Fruit fly (Drosophila melanogaster) whole organism: ENCODE data around the gene GCS2beta.

Source experiments
- CG8478 ChIP-seq: fragments of >200 bp; optimal IDR thresholded peaks from 2 replicates; lab custom pipeline; 2018; ENCODE audit warnings: inconsistent platforms
- Dll ChIP-seq: fragments of >200 bp; optimal IDR thresholded peaks from 2 replicates; lab custom pipeline; 2017
- EcR ChIP-seq, 2 experiments: fragments of >200 bp; optimal IDR thresholded peaks; 2 replicates each; lab custom pipeline; 2017; ENCODE audit warnings: missing biosample characterization in 2 of 2, missing genetic modification characterization in 2 of 2, missing genetic modification reagents in 2 of 2
- pan ChIP-seq: fragments of >200 bp; optimal IDR thresholded peaks from 2 replicates; lab custom pipeline; 2017
- psq ChIP-seq: fragments of >200 bp; optimal IDR thresholded peaks from 2 replicates; lab custom pipeline; 2017
- usp ChIP-seq: fragments of >200 bp; optimal IDR thresholded peaks from 2 replicates; lab custom pipeline; 2017; ENCODE audit warnings: missing biosample characterization, missing genetic modification characterization, mixed read lengths

DNA sequence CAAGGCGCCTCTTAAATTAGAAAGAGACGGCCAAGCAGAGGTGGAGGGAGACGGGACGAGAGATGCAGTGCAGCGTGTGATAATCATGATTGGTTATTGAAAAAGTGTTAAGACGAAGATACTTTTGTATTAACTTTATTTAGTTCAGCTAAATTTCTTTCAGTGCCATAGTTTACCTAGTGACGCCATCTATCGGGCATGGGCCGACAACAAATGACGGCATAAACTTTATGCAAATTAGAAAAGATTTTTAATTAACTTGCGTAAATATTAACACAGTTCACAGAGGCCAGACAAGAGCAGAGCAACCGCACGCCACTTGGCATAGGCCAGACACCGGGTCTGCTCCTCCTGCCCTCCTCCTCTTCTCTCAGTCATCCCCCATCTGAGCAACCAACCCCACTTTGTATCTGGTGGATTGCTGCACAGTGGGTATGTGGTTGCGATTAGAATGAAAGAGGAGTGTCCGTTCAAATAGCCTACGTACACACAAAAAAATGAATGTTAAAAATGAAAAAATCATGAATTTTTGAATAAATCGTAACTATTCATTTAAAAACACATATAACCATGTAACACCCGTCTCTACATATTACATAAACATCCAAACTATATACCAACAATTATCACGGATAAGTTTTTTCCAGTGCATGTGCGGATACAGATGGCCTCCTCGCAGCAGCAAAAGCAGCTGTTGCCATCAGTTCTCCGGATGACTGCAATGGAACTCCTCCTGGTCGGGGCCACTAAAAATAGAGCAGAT, 18.0 kb downstream of the GCS2beta start:
- TF ChIP-seq CG8478 (no peak), psq (no peak), EcR (GFP tag; optimal IDR thresholded peaks at IDR 0.05; lab: Kevin White, UChicago) (no peak), pan (lab: Kevin White, UChicago) (no peak), usp (GFP tag; lab: Kevin White, UChicago) (no peak), Dll (lab: Kevin White, UChicago) (no peak)
